Worm (Caenorhabditis elegans): ENCODE results near the gene rhgf-1.

Gene rhgf-1

ce11 chrX:10664759-10665158, 46.9 kb downstream of the rhgf-1 start:
- no peak for TF ChIP-seq ekl-4 (GFP tag; IDR thresholded peaks at IDR 0.05)
- TF ChIP-seq athp-1 (tag; optimal IDR thresholded peaks at IDR 0.05): no peak
- TF ChIP-seq ztf-18 (tag; optimal IDR thresholded peaks at IDR 0.05): no peak

ce11 chrX:10659508-10659907, 52.2 kb downstream of the rhgf-1 start:
- TF ChIP-seq nhr-120 (GFP tag; IDR thresholded peaks at IDR 0.05): no peak
- no peak for TF ChIP-seq hlh-26 (GFP tag; conservative IDR thresholded peaks at IDR 0.05)
- TF ChIP-seq T26A5.8 (tag; optimal IDR thresholded peaks at IDR 0.05): no peak
- TF ChIP-seq cebp-2 (GFP tag; IDR thresholded peaks at IDR 0.05): no peak
- no peak for TF ChIP-seq lsl-1 (GFP tag; optimal IDR thresholded peaks at IDR 0.05)
- TF ChIP-seq cebp-1 (GFP tag; IDR thresholded peaks at IDR 0.05): no peak
- no peak for TF ChIP-seq cebp-1 (tag; optimal IDR thresholded peaks at IDR 0.05)
- no peak for TF ChIP-seq dpff-1 (tag; optimal IDR thresholded peaks at IDR 0.05)

- TF ChIP-seq zfh-2 (GFP tag; conservative IDR thresholded peaks at IDR 0.05): peak; percentile 67
- TF ChIP-seq K12H6.12 (tag; optimal IDR thresholded peaks at IDR 0.05): peak; percentile 72
- TF ChIP-seq rcor-1 (GFP tag; IDR thresholded peaks at IDR 0.05): no peak
- peak; percentile 39; the same call in 1 of the 2 replicates for TF ChIP-seq nfyb-1 (GFP tag; IDR thresholded peaks at IDR 0.05)
Measured at ce11 chrX:10656604-10657003, 55.1 kb downstream of the rhgf-1 start.

ce11 chrX:10650103-10650502, 61.6 kb downstream of the rhgf-1 start:
- TF ChIP-seq madf-10 (tag; optimal IDR thresholded peaks at IDR 0.05): no peak
- no peak for TF ChIP-seq snpc-1.3 (tag; optimal IDR thresholded peaks at IDR 0.05; ENCODE audit: insufficient read depth)
- no peak for TF ChIP-seq lin-35 (GFP tag; optimal IDR thresholded peaks at IDR 0.05)
